Fruit fly (Drosophila melanogaster): ENCODE results near the gene TfIIB.

The TfIIB gene

DNA sequence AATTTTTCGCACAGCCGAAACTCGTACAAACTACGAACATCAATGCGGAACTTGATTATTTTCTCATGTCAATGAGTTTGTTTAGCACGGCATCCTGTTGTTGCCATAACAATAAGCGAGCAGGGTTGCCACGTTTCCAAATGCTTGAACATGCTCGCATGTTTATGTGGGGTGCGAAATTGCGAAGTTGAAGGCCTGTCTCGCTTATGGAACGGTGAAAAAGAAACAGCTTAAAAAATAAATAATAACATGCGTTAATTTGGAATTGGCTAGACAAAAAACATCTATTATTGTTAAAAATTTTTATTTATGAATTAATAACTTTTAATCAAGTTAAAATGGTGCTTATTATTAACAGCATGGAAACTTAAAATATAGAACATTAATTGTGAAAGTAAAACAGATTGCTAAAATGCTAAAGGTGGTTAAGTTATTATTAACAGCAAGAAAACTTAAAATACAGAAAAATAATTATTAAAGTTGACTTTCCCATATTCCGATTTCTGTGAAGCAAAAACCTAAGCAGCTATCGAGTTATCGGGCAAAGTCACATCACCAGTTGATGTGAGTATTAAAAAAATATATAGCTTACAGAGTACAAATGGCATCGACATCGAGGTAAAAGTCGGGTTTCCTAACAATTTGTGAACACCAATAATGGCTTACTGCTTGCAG lies at the start of gene TfIIB, which contains the start of gene Bug22:
TSS of gene TfIIB (plus strand) at position 537 of the 675 bp plus-strand sequence.
TSS of gene Bug22 (minus strand) at position 117 of the 675 bp plus-strand sequence.
- TF ChIP-seq B-H2 (GFP tag; optimal IDR thresholded peaks at IDR 0.05): peak; percentile 76
- no peak for TF ChIP-seq luna (GFP tag; optimal IDR thresholded peaks at IDR 0.05)
- TF ChIP-seq CG3065 (GFP tag; optimal IDR thresholded peaks at IDR 0.05): peak; percentile 12
- TF ChIP-seq MESR4 (GFP tag; optimal IDR thresholded peaks at IDR 0.05): peak; percentile 45
- TF ChIP-seq wdn (GFP tag; IDR thresholded peaks at IDR 0.05): peak; percentile 39; the same call in 1 of the 2 replicates
- peak; percentile 71 for TF ChIP-seq Antp (GFP tag; optimal IDR thresholded peaks at IDR 0.05)
- TF ChIP-seq cwo (GFP tag; optimal IDR thresholded peaks at IDR 0.05): no peak
- peak; percentile 99 for TF ChIP-seq CG4820 (GFP tag; optimal IDR thresholded peaks at IDR 0.05)
- TF ChIP-seq en (GFP tag; optimal IDR thresholded peaks at IDR 0.05): no peak
- TF ChIP-seq CG9876 (GFP tag; optimal IDR thresholded peaks at IDR 0.05): peak; percentile 41
- no peak for TF ChIP-seq jigr1 (GFP tag; IDR thresholded peaks at IDR 0.05)
- TF ChIP-seq CG17328 (GFP tag; IDR thresholded peaks at IDR 0.05): peak; percentile 71; the same call in 1 of the 2 replicates
- peak; percentile 75 for TF ChIP-seq sug (tag; optimal IDR thresholded peaks at IDR 0.05)
- peak; percentile 75 for TF ChIP-seq Nf-YC (tag; optimal IDR thresholded peaks at IDR 0.05)
- TF ChIP-seq CG8290 (GFP tag; optimal IDR thresholded peaks at IDR 0.05): peak; percentile 78
- peak; percentile 90 to 92 for TF ChIP-seq CG8290 (tag; optimal IDR thresholded peaks at IDR 0.05)
- TF ChIP-seq oc (tag; optimal IDR thresholded peaks at IDR 0.05): no peak
- peak; percentile 56 for TF ChIP-seq CG10267 (tag; optimal IDR thresholded peaks at IDR 0.05)
- TF ChIP-seq CG4328 (GFP tag; optimal IDR thresholded peaks at IDR 0.05): peak; percentile 44
- TF ChIP-seq CG9932 (GFP tag; IDR thresholded peaks at IDR 0.05): peak; percentile 80
- TF ChIP-seq tx (GFP tag; optimal IDR thresholded peaks at IDR 0.05): peak; percentile 46
- peak; percentile 85 for TF ChIP-seq Max (GFP tag; optimal IDR thresholded peaks at IDR 0.05)
- TF ChIP-seq CG6683 (GFP tag; optimal IDR thresholded peaks at IDR 0.05): no peak
- peak; percentile 67 for TF ChIP-seq CG5245 (GFP tag; optimal IDR thresholded peaks at IDR 0.05)
- TF ChIP-seq CG17385 (GFP tag; optimal IDR thresholded peaks at IDR 0.05): peak; percentile 66
- no peak for TF ChIP-seq CG18599 (GFP tag; optimal IDR thresholded peaks at IDR 0.05)
- peak; percentile 89 for TF ChIP-seq MBD-R2 (GFP tag; IDR thresholded peaks at IDR 0.05)
- no peak for TF ChIP-seq CTCF (GFP tag; optimal IDR thresholded peaks at IDR 0.05)
- peak; percentile 28 for TF ChIP-seq CG12219 (GFP tag; optimal IDR thresholded peaks at IDR 0.05)
- no peak for TF ChIP-seq corto (GFP tag; optimal IDR thresholded peaks at IDR 0.05)
- TF ChIP-seq Sox102F (GFP tag; optimal IDR thresholded peaks at IDR 0.05): no peak
- peak; percentile 62 for TF ChIP-seq slou (GFP tag; optimal IDR thresholded peaks at IDR 0.05)
- peak; percentile 17 for TF ChIP-seq salm (tag; optimal IDR thresholded peaks at IDR 0.05)
- TF ChIP-seq CG10959 (GFP tag; IDR thresholded peaks at IDR 0.05): no peak
- TF ChIP-seq CG17361 (GFP tag; IDR thresholded peaks at IDR 0.05): peak; percentile 83; the same call in 2 of the 3 replicates
- TF ChIP-seq NFAT (GFP tag; IDR thresholded peaks at IDR 0.05): peak; percentile 76; the same call in 1 of the 2 replicates
- TF ChIP-seq CG7928 (GFP tag; optimal IDR thresholded peaks at IDR 0.05): no peak
- no peak for TF ChIP-seq CG9215 (GFP tag; IDR thresholded peaks at IDR 0.05)
- peak; percentile 61 for TF ChIP-seq ttk (GFP tag; IDR thresholded peaks at IDR 0.05)
- TF ChIP-seq seq (GFP tag; IDR thresholded peaks at IDR 0.05): no peak
- 0 out of 2 replicates have a peak, but pooled peaks have one; percentile 15 for TF ChIP-seq bbx (GFP tag; IDR thresholded peaks at IDR 0.05; ENCODE audit: partially characterized antibody)
- peak; percentile 17; the same call in 1 of the 2 replicates for TF ChIP-seq CG7372 (GFP tag; IDR thresholded peaks at IDR 0.05)
- peak; percentile 39 for TF ChIP-seq Sox100B (GFP tag; optimal IDR thresholded peaks at IDR 0.05)
- TF ChIP-seq CG17829 (tag; optimal IDR thresholded peaks at IDR 0.05): peak; percentile 80
- TF ChIP-seq ranshi (GFP tag; IDR thresholded peaks at IDR 0.05): 0 out of 2 replicates have a peak, but pooled peaks have one; percentile 64
- TF ChIP-seq sr (GFP tag; IDR thresholded peaks at IDR 0.05): no peak
- no peak for TF ChIP-seq z (GFP tag; IDR thresholded peaks at IDR 0.05)
- TF ChIP-seq CG42726 (GFP tag; IDR thresholded peaks at IDR 0.05; ENCODE audit: partially characterized antibody): no peak
- no peak for TF ChIP-seq cad (GFP tag; optimal IDR thresholded peaks at IDR 0.05)
- no peak for TF ChIP-seq NC2α (GFP tag; optimal IDR thresholded peaks at IDR 0.05)
- TF ChIP-seq CG8281 (tag; optimal IDR thresholded peaks at IDR 0.05): no peak
